Worm (Caenorhabditis elegans): ENCODE results near the gene Y43F8B.20.

Gene Y43F8B.20

DNA sequence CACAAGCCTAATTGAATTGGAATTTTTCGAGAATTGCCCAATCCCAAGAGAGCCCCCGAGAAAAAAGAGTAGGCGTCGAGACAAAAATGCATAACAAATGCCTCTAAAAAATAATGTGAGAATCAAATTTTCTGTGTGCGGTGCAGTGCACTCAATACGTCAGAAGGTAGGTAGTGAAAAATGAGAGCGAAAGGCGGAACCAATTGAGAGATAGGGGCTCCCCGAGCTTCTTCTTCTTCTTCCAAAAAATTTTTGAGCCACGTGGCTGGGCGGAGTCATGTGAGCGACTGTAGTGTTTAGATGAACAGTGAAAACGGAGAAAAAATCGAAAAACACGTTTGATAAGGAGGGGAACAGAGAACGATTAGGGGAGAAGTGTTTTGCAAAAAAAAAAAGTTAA, 25.0 kb downstream of the Y43F8B.20 start (continued):
- no peak for TF ChIP-seq ceh-82 (tag; optimal IDR thresholded peaks at IDR 0.05)
- TF ChIP-seq lin-39 (tag; optimal IDR thresholded peaks at IDR 0.05), result no peak

DNA sequence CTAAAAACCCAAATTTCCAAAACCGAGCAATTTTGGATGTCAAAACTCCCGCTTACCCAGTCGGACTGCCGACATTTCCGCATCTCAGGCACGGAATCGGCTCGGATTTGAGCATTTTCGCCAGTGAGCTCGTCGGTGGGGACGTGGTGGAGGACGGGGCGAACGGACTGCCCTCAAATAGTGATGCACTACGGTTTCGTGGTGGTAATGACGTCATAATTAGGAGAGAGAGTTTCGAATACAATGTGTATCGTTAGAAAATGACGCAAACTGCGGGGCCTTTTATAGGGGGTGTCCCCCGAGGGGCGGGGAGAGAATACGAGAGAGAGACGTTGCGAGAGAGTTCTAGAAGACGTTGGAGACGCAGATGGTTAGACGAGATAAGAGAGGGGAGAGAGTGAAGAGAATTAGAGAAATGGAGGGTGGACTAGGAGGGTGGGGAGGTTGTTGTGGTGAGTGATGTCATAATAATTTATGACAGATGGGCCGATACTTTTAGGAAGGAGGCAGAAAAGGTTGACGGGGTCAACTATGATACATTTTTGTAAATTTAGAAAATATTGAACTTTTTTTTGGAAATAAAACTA, 26.9 kb downstream of the Y43F8B.20 start:
- TF ChIP-seq nfya-1 (tag; optimal IDR thresholded peaks at IDR 0.05; ENCODE audit: insufficient read depth) (peak; percentile 91), skn-1 (tag; optimal IDR thresholded peaks at IDR 0.05) (peak; percentile 70), nhr-11 (tag; optimal IDR thresholded peaks at IDR 0.05) (no peak), pha-4 (tag; optimal IDR thresholded peaks at IDR 0.05) (peak; percentile 49), mml-1 (tag; optimal IDR thresholded peaks at IDR 0.05) (peak; percentile 54), ztf-11 (tag; optimal IDR thresholded peaks at IDR 0.05) (no peak), sea-2 (GFP tag; optimal IDR thresholded peaks at IDR 0.05) (peak; percentile 27), unc-39 (tag; optimal IDR thresholded peaks at IDR 0.05) (no peak), egl-5 (tag; optimal IDR thresholded peaks at IDR 0.05) (peak; percentile 79), pqm-1 (tag; optimal IDR thresholded peaks at IDR 0.05) (peak; percentile 56), fkh-10 (GFP tag; optimal IDR thresholded peaks at IDR 0.05) (peak; percentile 7), mdl-1 (tag; optimal IDR thresholded peaks at IDR 0.05) (peak; percentile 83), unc-62 (GFP tag; optimal IDR thresholded peaks at IDR 0.05) (peak; percentile 86), nhr-67 (tag; optimal IDR thresholded peaks at IDR 0.05) (no peak), egl-27 (tag; optimal IDR thresholded peaks at IDR 0.05) (peak; percentile 58), ceh-9 (tag; optimal IDR thresholded peaks at IDR 0.05) (no peak), elt-2 (tag; optimal IDR thresholded peaks at IDR 0.05) (peak; percentile 79), ceh-82 (tag; optimal IDR thresholded peaks at IDR 0.05) (peak; percentile 66), nhr-76 (tag; optimal IDR thresholded peaks at IDR 0.05) (no peak), R02D3.7 (tag; optimal IDR thresholded peaks at IDR 0.05) (peak; percentile 73), fos-1 (tag; optimal IDR thresholded peaks at IDR 0.05) (peak; percentile 26), jun-1 (tag; optimal IDR thresholded peaks at IDR 0.05) (peak; percentile 94), ceh-28 (tag; optimal IDR thresholded peaks at IDR 0.05) (peak; percentile 84), nhr-237 (tag; optimal IDR thresholded peaks at IDR 0.05) (no peak), ceh-16 (tag; optimal IDR thresholded peaks at IDR 0.05) (no peak), hmg-11 (tag; optimal IDR thresholded peaks at IDR 0.05) (peak; percentile 66), nhr-23 (tag; optimal IDR thresholded peaks at IDR 0.05) (peak; percentile 95), tbx-2 (tag; optimal IDR thresholded peaks at IDR 0.05) (peak; percentile 77), lsy-12 (tag; optimal IDR thresholded peaks at IDR 0.05) (peak; percentile 93), lin-39 (tag; optimal IDR thresholded peaks at IDR 0.05) (peak; percentile 86), elt-1 (tag; optimal IDR thresholded peaks at IDR 0.05) (peak; percentile 56), nhr-25 (tag; optimal IDR thresholded peaks at IDR 0.05) (peak; percentile 97), ama-1 (optimal IDR thresholded peaks at IDR 0.05) (peak; percentile 96), lin-15B (tag; optimal IDR thresholded peaks at IDR 0.05) (peak; percentile 41), snpc-4 (tag; optimal IDR thresholded peaks at IDR 0.05) (peak; percentile 45), zag-1 (tag; optimal IDR thresholded peaks at IDR 0.05) (peak; percentile 55), eor-1 (tag; optimal IDR thresholded peaks at IDR 0.05) (peak in 1 of 2 experiments; percentile 67), nhr-12 (tag; optimal IDR thresholded peaks at IDR 0.05) (no peak), fkh-2 (tag; optimal IDR thresholded peaks at IDR 0.05) (no peak), nhr-28 (tag; optimal IDR thresholded peaks at IDR 0.05) (no peak), nhr-43 (tag; optimal IDR thresholded peaks at IDR 0.05; ENCODE audit: poor library complexity, severe bottlenecking) (peak; percentile 83), aly-2 (tag; optimal IDR thresholded peaks at IDR 0.05) (no peak), nhr-77 (tag; optimal IDR thresholded peaks at IDR 0.05) (no peak), daf-12 (tag; optimal IDR thresholded peaks at IDR 0.05) (no peak), ZK546.5 (tag; optimal IDR thresholded peaks at IDR 0.05) (no peak), ztf-4 (tag; optimal IDR thresholded peaks at IDR 0.05) (peak; percentile 76), elt-3 (tag; optimal IDR thresholded peaks at IDR 0.05) (peak in 1 of 3 experiments; percentile 87)

Data from whole organism, L3 larva.